Worm (Caenorhabditis elegans): ENCODE measurements around the gene mpdu-1.

The mpdu-1 gene

ce11 chrV:8387056-8387455 lies 28.1 kb upstream of the mpdu-1 start, which contains the start of gene gcy-7:
Gene gcy-7 (plus strand): TSS chrV:8387356.
- TF ChIP-seq ztf-29 (GFP tag; IDR thresholded peaks at IDR 0.05), result no peak

ce11 chrV:8385879-8386530 lies 27.0 kb upstream of the mpdu-1 start, which contains the start of gene hsp-17:
Gene hsp-17 (minus strand): TSS chrV:8385929.
- no peak for TF ChIP-seq med-1 (GFP tag; optimal IDR thresholded peaks at IDR 0.05; ENCODE audit: insufficient read depth)

- TF ChIP-seq cog-1 (tag; optimal IDR thresholded peaks at IDR 0.05), result no peak
- TF ChIP-seq T22C8.4 (GFP tag; IDR thresholded peaks at IDR 0.05), result no peak
- TF ChIP-seq tab-1 (GFP tag; IDR thresholded peaks at IDR 0.05), result no peak
- no peak for TF ChIP-seq ref-1 (GFP tag; conservative IDR thresholded peaks at IDR 0.05)
- TF ChIP-seq ztf-29 (GFP tag; IDR thresholded peaks at IDR 0.05), result no peak
- no peak for TF ChIP-seq med-1 (GFP tag; optimal IDR thresholded peaks at IDR 0.05; ENCODE audit: insufficient read depth)
- no peak for TF ChIP-seq flt-1 (GFP tag; IDR thresholded peaks at IDR 0.05)
- TF ChIP-seq ztf-23 (GFP tag; IDR thresholded peaks at IDR 0.05), result no peak
- no peak for TF ChIP-seq klf-2 (GFP tag; conservative IDR thresholded peaks at IDR 0.05)
Measured at ce11 chrV:8384809-8385208, 25.8 kb upstream of the mpdu-1 start.

- TF ChIP-seq ref-1 (GFP tag; conservative IDR thresholded peaks at IDR 0.05), result no peak
- TF ChIP-seq klf-2 (GFP tag; conservative IDR thresholded peaks at IDR 0.05), result no peak
- no peak for TF ChIP-seq ztf-29 (GFP tag; IDR thresholded peaks at IDR 0.05)
- no peak for TF ChIP-seq med-1 (GFP tag; optimal IDR thresholded peaks at IDR 0.05; ENCODE audit: insufficient read depth)
- no peak for TF ChIP-seq tab-1 (GFP tag; IDR thresholded peaks at IDR 0.05)
Measured at ce11 chrV:8383716-8384115, 24.8 kb upstream of the mpdu-1 start, which contains the start of gene F52E1.14. Gene F52E1.14 (plus strand): TSS chrV:8383922.

- TF ChIP-seq flt-1 (GFP tag; IDR thresholded peaks at IDR 0.05) (no peak), klf-2 (GFP tag; conservative IDR thresholded peaks at IDR 0.05) (no peak), ztf-23 (GFP tag; IDR thresholded peaks at IDR 0.05) (no peak), T22C8.4 (GFP tag; IDR thresholded peaks at IDR 0.05) (no peak), ztf-29 (GFP tag; IDR thresholded peaks at IDR 0.05) (no peak), tab-1 (GFP tag; IDR thresholded peaks at IDR 0.05) (no peak), med-1 (GFP tag; optimal IDR thresholded peaks at IDR 0.05; ENCODE audit: insufficient read depth) (no peak), ref-1 (GFP tag; conservative IDR thresholded peaks at IDR 0.05) (no peak), cog-1 (tag; optimal IDR thresholded peaks at IDR 0.05) (no peak)
Measured at ce11 chrV:8380076-8380475, 21.1 kb upstream of the mpdu-1 start.

ce11 chrV:8379206-8379605 lies 20.2 kb upstream of the mpdu-1 start, which contains the start of gene F52E1.5:
Gene F52E1.5 (plus strand): TSS chrV:8379506.
- TF ChIP-seq ztf-23 (GFP tag; IDR thresholded peaks at IDR 0.05), result no peak
- no peak for TF ChIP-seq flt-1 (GFP tag; IDR thresholded peaks at IDR 0.05)
- TF ChIP-seq tab-1 (GFP tag; IDR thresholded peaks at IDR 0.05), result no peak
- no peak for TF ChIP-seq klf-2 (GFP tag; conservative IDR thresholded peaks at IDR 0.05)
- TF ChIP-seq med-1 (GFP tag; optimal IDR thresholded peaks at IDR 0.05; ENCODE audit: insufficient read depth), result no peak
- no peak for TF ChIP-seq cog-1 (tag; optimal IDR thresholded peaks at IDR 0.05)
- TF ChIP-seq T22C8.4 (GFP tag; IDR thresholded peaks at IDR 0.05), result no peak
- TF ChIP-seq ref-1 (GFP tag; conservative IDR thresholded peaks at IDR 0.05), result no peak
- no peak for TF ChIP-seq ztf-29 (GFP tag; IDR thresholded peaks at IDR 0.05)

ce11 chrV:8375849-8376248 lies 16.9 kb upstream of the mpdu-1 start, which contains the start of gene F38E1.3:
Gene F38E1.3 (plus strand): TSS chrV:8376149.
- TF ChIP-seq med-1 (GFP tag; optimal IDR thresholded peaks at IDR 0.05; ENCODE audit: insufficient read depth) (no peak), ztf-23 (GFP tag; IDR thresholded peaks at IDR 0.05) (no peak), ref-1 (GFP tag; conservative IDR thresholded peaks at IDR 0.05) (no peak), cog-1 (tag; optimal IDR thresholded peaks at IDR 0.05) (no peak), flt-1 (GFP tag; IDR thresholded peaks at IDR 0.05) (no peak)

ce11 chrV:8375419-8375818 lies 16.5 kb upstream of the mpdu-1 start, which contains the start of gene F38E1.10:
Gene F38E1.10 (minus strand): TSS chrV:8375519.
- TF ChIP-seq flt-1 (GFP tag; IDR thresholded peaks at IDR 0.05) (no peak), klf-2 (GFP tag; conservative IDR thresholded peaks at IDR 0.05) (no peak), cog-1 (tag; optimal IDR thresholded peaks at IDR 0.05) (no peak), ref-1 (GFP tag; conservative IDR thresholded peaks at IDR 0.05) (no peak)

ce11 chrV:8370705-8371104 lies 11.7 kb upstream of the mpdu-1 start, which contains the start of gene gpa-2:
Gene gpa-2 (plus strand): TSS chrV:8371005.
- TF ChIP-seq cog-1 (tag; optimal IDR thresholded peaks at IDR 0.05) (no peak), ztf-29 (GFP tag; IDR thresholded peaks at IDR 0.05) (no peak), T22C8.4 (GFP tag; IDR thresholded peaks at IDR 0.05) (no peak), klf-2 (GFP tag; conservative IDR thresholded peaks at IDR 0.05) (no peak), ref-1 (GFP tag; conservative IDR thresholded peaks at IDR 0.05) (no peak), flt-1 (GFP tag; IDR thresholded peaks at IDR 0.05) (no peak), med-1 (GFP tag; optimal IDR thresholded peaks at IDR 0.05; ENCODE audit: insufficient read depth) (no peak), ztf-23 (GFP tag; IDR thresholded peaks at IDR 0.05) (no peak)

ce11 chrV:8359792-8360191 lies 829 bp upstream of the mpdu-1 start, which contains the start of gene F38E1.6:
Gene F38E1.6 (plus strand): TSS chrV:8360092.
- TF ChIP-seq cog-1 (tag; optimal IDR thresholded peaks at IDR 0.05) (no peak), med-1 (GFP tag; optimal IDR thresholded peaks at IDR 0.05; ENCODE audit: insufficient read depth) (no peak), ref-1 (GFP tag; conservative IDR thresholded peaks at IDR 0.05) (no peak), flt-1 (GFP tag; IDR thresholded peaks at IDR 0.05) (no peak), T22C8.4 (GFP tag; IDR thresholded peaks at IDR 0.05) (no peak), klf-2 (GFP tag; conservative IDR thresholded peaks at IDR 0.05) (no peak), tab-1 (GFP tag; IDR thresholded peaks at IDR 0.05) (no peak)

Data from whole organism, midembryonic.